Fruit fly (Drosophila melanogaster): ENCODE data around the gene CG15142.

- TF ChIP-seq Hr96 (GFP tag; optimal IDR thresholded peaks at IDR 0.05) (no peak), tj (GFP tag; optimal IDR thresholded peaks at IDR 0.05) (no peak), CG14711 (tag; optimal IDR thresholded peaks at IDR 0.05) (no peak), kay (GFP tag; ENCODE audit: borderline replicate concordance) (peak; percentile 70), cnc (optimal IDR thresholded peaks at IDR 0.05) (no peak), CG7101 (tag; optimal IDR thresholded peaks at IDR 0.05) (no peak), bab1 (GFP tag; optimal IDR thresholded peaks at IDR 0.05) (no peak), CG33017 (tag; optimal IDR thresholded peaks at IDR 0.05) (no peak), CG12768 (GFP tag; optimal IDR thresholded peaks at IDR 0.05) (no peak), cic (GFP tag; optimal IDR thresholded peaks at IDR 0.05) (no peak), pad (GFP tag; optimal IDR thresholded peaks at IDR 0.05) (no peak)
These were observed 40.7 kb downstream of the CG15142 start, which contains the start of gene CG18563 for dm6 chr2L:17457944-17458343.

Measured in whole organism, adult.